Worm (Caenorhabditis elegans): Measurements from ENCODE around the gene F32D1.8.

DNA sequence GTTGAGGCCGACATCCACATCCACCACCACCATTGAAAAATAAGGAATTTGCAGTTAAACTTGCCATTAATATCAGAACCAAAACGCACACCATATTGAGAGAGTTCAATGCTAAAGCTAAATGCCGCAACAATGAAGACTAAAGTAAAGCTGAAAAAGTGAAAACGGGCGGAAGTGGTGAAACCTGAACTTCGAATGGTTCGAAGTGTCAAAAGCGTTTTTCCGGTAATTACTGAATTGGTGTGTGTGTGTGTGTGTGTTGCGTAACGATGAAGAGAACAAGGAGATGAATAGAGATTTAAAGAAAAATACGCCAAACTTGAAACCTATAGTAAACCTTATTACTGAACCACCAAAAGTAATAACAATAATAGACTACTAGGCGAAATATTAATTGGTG lies 13.0 kb downstream of the F32D1.8 start, which contains the start of gene grl-13:
- no peak for TF ChIP-seq zag-1 (tag; optimal IDR thresholded peaks at IDR 0.05)
- TF ChIP-seq pqm-1 (tag; optimal IDR thresholded peaks at IDR 0.05) = no peak
- no peak for TF ChIP-seq pha-4 (GFP tag; IDR thresholded peaks at IDR 0.05)
- no peak for TF ChIP-seq pha-4 (tag; optimal IDR thresholded peaks at IDR 0.05)
- TF ChIP-seq Y5F2A.4 (GFP tag; optimal IDR thresholded peaks at IDR 0.05) = no peak
- no peak for TF ChIP-seq nhr-77 (tag; optimal IDR thresholded peaks at IDR 0.05)
- TF ChIP-seq fkh-10 (GFP tag; optimal IDR thresholded peaks at IDR 0.05) = no peak
- TF ChIP-seq R02D3.7 (tag; optimal IDR thresholded peaks at IDR 0.05) = no peak
- TF ChIP-seq ceh-44 (GFP tag; IDR thresholded peaks at IDR 0.05) = no peak
- TF ChIP-seq nhr-28 (tag; optimal IDR thresholded peaks at IDR 0.05) = no peak

Data from whole organism, L4 larva.